Fruit fly (Drosophila melanogaster): Measurements from ENCODE around the gene Cks85A.

DNA sequence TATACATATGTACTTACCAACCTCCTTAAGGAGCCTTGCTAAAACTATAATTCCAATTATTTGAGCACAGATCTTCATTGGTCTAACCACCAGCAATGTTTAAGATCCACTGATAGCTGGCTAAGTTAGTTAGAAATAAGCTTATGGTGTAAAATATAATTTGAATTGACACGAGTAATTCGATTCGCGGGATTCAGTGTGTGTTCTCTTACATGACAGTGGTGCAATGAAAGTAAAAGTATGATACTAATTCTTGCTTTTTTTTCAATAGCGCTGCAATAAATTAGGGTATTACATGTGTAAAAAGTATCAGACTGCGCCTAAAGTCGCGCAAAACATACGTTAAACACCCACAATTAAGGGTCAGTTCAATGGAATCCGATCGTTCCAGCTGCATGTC lies 38.3 kb downstream of the Cks85A start, which contains the start of gene CG33325:
- TF ChIP-seq GATAd (GFP tag; optimal IDR thresholded peaks at IDR 0.05) (no peak), HLH106 (tag; optimal IDR thresholded peaks at IDR 0.05) (no peak), sage (GFP tag; optimal IDR thresholded peaks at IDR 0.05) (no peak), psq (GFP tag; optimal IDR thresholded peaks at IDR 0.05) (no peak), foxo (GFP tag; optimal IDR thresholded peaks at IDR 0.05) (no peak), Hnf4 (GFP tag; optimal IDR thresholded peaks at IDR 0.05) (no peak), fru (GFP tag; optimal IDR thresholded peaks at IDR 0.05) (no peak), usp (GFP tag; optimal IDR thresholded peaks at IDR 0.05) (no peak), rgr (GFP tag; optimal IDR thresholded peaks at IDR 0.05) (no peak), dl (GFP tag; optimal IDR thresholded peaks at IDR 0.05; ENCODE audit: insufficient read depth in 1 of 2, partially characterized antibody in 2 of 2) (no peak), Mio (GFP tag; optimal IDR thresholded peaks at IDR 0.05) (no peak)
